Worm (Caenorhabditis elegans): Measurements from ENCODE around the gene clec-184.

The clec-184 gene

ce11 chrIV:12416629-12417404 lies 15.6 kb upstream of the clec-184 start (continued):
- TF ChIP-seq B0261.1 (tag; optimal IDR thresholded peaks at IDR 0.05), result peak; percentile 94
- TF ChIP-seq F52B5.7 (tag; optimal IDR thresholded peaks at IDR 0.05), result no peak
- TF ChIP-seq Y53F4B.3 (GFP tag; IDR thresholded peaks at IDR 0.05), result no peak
- no peak for TF ChIP-seq lir-1 (GFP tag; conservative IDR thresholded peaks at IDR 0.05)
- TF ChIP-seq attf-3 (GFP tag; conservative IDR thresholded peaks at IDR 0.05), result no peak
- no peak for TF ChIP-seq ztf-25 (GFP tag; IDR thresholded peaks at IDR 0.05)
- peak; percentile 66 for TF ChIP-seq snpc-4 (GFP tag; optimal IDR thresholded peaks at IDR 0.05)
- TF ChIP-seq snpc-4 (tag; optimal IDR thresholded peaks at IDR 0.05), result peak; percentile 62 to 91 (median 88)
- no peak for TF ChIP-seq mel-28 (tag; optimal IDR thresholded peaks at IDR 0.05; ENCODE audit: borderline replicate concordance)
- no peak for TF ChIP-seq F23B12.7 (tag; optimal IDR thresholded peaks at IDR 0.05; ENCODE audit: insufficient read depth)
- no peak for TF ChIP-seq hrde-1 (tag; optimal IDR thresholded peaks at IDR 0.05; ENCODE audit: borderline replicate concordance)
- TF ChIP-seq ceh-100 (GFP tag; IDR thresholded peaks at IDR 0.05), result no peak
- no peak for TF ChIP-seq F22D6.2 (tag; optimal IDR thresholded peaks at IDR 0.05)
- TF ChIP-seq ccch-3 (GFP tag; optimal IDR thresholded peaks at IDR 0.05), result no peak
- TF ChIP-seq F57C9.4 (tag; optimal IDR thresholded peaks at IDR 0.05), result no peak
- no peak for TF ChIP-seq ama-1 (optimal IDR thresholded peaks at IDR 0.05)
- no peak for TF ChIP-seq ama-1 (GFP tag; optimal IDR thresholded peaks at IDR 0.05)
- peak; percentile 13 for TF ChIP-seq lin-54 (GFP tag; optimal IDR thresholded peaks at IDR 0.05)
- TF ChIP-seq ceh-91 (GFP tag; IDR thresholded peaks at IDR 0.05), result no peak
- TF ChIP-seq unc-62 (GFP tag; optimal IDR thresholded peaks at IDR 0.05), result no peak
- no peak for TF ChIP-seq tbx-9 (tag; optimal IDR thresholded peaks at IDR 0.05; ENCODE audit: borderline replicate concordance)
- no peak for TF ChIP-seq madf-10 (tag; optimal IDR thresholded peaks at IDR 0.05)
- TF ChIP-seq repo-1 (tag; optimal IDR thresholded peaks at IDR 0.05), result no peak
- peak; percentile 43 for TF ChIP-seq ZK185.1 (tag; optimal IDR thresholded peaks at IDR 0.05; ENCODE audit: poor library complexity, severe bottlenecking)
- TF ChIP-seq F10E7.11 (tag; optimal IDR thresholded peaks at IDR 0.05), result no peak
- no peak for TF ChIP-seq snpc-1.3 (tag; optimal IDR thresholded peaks at IDR 0.05; ENCODE audit: insufficient read depth)
- no peak for TF ChIP-seq gei-17 (GFP tag; optimal IDR thresholded peaks at IDR 0.05)
- TF ChIP-seq let-607 (tag; optimal IDR thresholded peaks at IDR 0.05), result no peak
- TF ChIP-seq nhr-80 (tag; optimal IDR thresholded peaks at IDR 0.05), result peak; percentile 10
- TF ChIP-seq tbp1 (GFP tag; optimal IDR thresholded peaks at IDR 0.05), result peak; percentile 92
- no peak for TF ChIP-seq dpff-1 (tag; optimal IDR thresholded peaks at IDR 0.05)
- no peak for TF ChIP-seq aptf-2 (GFP tag; conservative IDR thresholded peaks at IDR 0.05)
- no peak for TF ChIP-seq Y56A3A.18 (GFP tag; IDR thresholded peaks at IDR 0.05)
- TF ChIP-seq egl-44 (GFP tag; IDR thresholded peaks at IDR 0.05), result no peak
- no peak for TF ChIP-seq ztf-28 (GFP tag; IDR thresholded peaks at IDR 0.05)
- TF ChIP-seq madf-6 (GFP tag; IDR thresholded peaks at IDR 0.05), result peak; percentile 40
- TF ChIP-seq nhr-179 (tag; optimal IDR thresholded peaks at IDR 0.05), result no peak
- peak; percentile 18 for TF ChIP-seq tlf-1 (GFP tag; optimal IDR thresholded peaks at IDR 0.05)
- TF ChIP-seq athp-1 (tag; optimal IDR thresholded peaks at IDR 0.05), result peak; percentile 57

Measured in whole organism, young adult.